Fruit fly (Drosophila melanogaster) Kc167 (cell line): ENCODE measurements around the gene spn-D.

Experiments used
- Myc ChIP-seq: fragments of >200 bp; optimal IDR thresholded peaks from 2 replicates; lab custom pipeline; 2017; ENCODE audit warnings: missing external identifiers
- Sin3A ChIP-seq: fragments of >200 bp; optimal IDR thresholded peaks from 2 replicates; lab custom pipeline; 2018; ENCODE audit warnings: missing external identifiers
- h ChIP-seq: fragments of >200 bp; optimal IDR thresholded peaks from 3 replicates; lab custom pipeline; 2018; ENCODE audit warnings: missing external identifiers
- insv ChIP-seq: fragments of >200 bp; optimal IDR thresholded peaks from 3 replicates; lab custom pipeline; 2018; ENCODE audit warnings: missing external identifiers
- psq ChIP-seq: fragments of >200 bp; optimal IDR thresholded peaks from 2 replicates; lab custom pipeline; 2017; ENCODE audit warnings: missing external identifiers
- ttk ChIP-seq: sonication (Bioruptor generic); optimal IDR thresholded peaks from 2 replicates; lab custom pipeline; 2017; ENCODE audit warnings: missing external identifiers

Gene spn-D

dm6 chr3R:27165416-27165982 is at the start of gene spn-D, which contains the start of gene CG34293:
TSS of gene spn-D (plus strand) at chr3R:27165716.
TSS of gene CG34293 (minus strand) at chr3R:27165575.
- TF ChIP-seq Myc: no peak
- no peak for TF ChIP-seq h (lab: Kevin White, UChicago)
- TF ChIP-seq Sin3A (lab: Kevin White, UChicago): no peak
- TF ChIP-seq psq (lab: Kevin White, UChicago): no peak
- TF ChIP-seq ttk (lab: Kevin White, UChicago): no peak
- no peak for TF ChIP-seq insv (lab: Kevin White, UChicago)

DNA sequence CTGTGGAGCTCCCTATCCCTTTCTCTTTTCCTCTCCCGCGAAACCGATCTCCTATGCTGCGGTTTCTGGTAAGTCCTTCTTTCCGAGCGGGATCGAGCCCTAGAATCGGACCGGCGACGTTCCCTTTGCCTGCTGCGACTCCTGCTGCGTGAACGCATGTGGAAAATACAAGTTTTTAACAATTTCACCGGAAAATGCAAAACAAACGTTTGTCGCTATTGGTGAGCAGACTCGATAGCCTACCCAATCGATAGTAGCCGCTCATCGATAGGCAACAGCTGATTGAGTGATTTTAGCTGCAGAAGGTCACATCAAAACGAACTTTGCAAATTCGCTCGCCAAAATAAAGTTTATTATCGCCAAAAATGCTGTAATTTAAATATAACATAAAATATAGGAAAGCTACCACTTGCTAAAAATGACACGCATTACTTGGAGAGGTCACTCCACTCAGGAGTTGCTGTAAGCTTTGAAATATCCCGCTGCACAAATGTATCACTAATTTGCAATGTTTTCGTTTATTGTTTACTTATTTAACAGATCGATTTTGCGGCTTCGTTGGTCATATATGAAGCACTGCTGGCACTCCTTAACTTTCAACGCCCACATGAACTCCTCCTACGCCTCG is 48.9 kb upstream of the spn-D start, which contains the start of the genes CG6066 and CG5880:
CG6066 (minus strand) TSS at position 243 of the 628 bp plus-strand sequence.
CG5880 (plus strand) TSS at position 281 of the 628 bp plus-strand sequence.
- TF ChIP-seq insv (lab: Kevin White, UChicago) (no peak), ttk (lab: Kevin White, UChicago) (no peak), Myc (no peak), psq (lab: Kevin White, UChicago) (no peak), Sin3A (lab: Kevin White, UChicago) (no peak), h (lab: Kevin White, UChicago) (no peak)

- TF ChIP-seq h (lab: Kevin White, UChicago): no peak
- TF ChIP-seq Myc: no peak
- no peak for TF ChIP-seq Sin3A (lab: Kevin White, UChicago)
- TF ChIP-seq insv (lab: Kevin White, UChicago): no peak
- TF ChIP-seq ttk (lab: Kevin White, UChicago): no peak
- TF ChIP-seq psq (lab: Kevin White, UChicago): no peak
Measured at dm6 chr3R:27118346-27118745, 47.2 kb upstream of the spn-D start, which contains the start of gene CG5882. TSS of gene CG5882 (plus strand) at chr3R:27118646.

dm6 chr3R:27124588-27124987 is 40.9 kb upstream of the spn-D start, which contains the start of gene CG6059:
TSS of gene CG6059 (minus strand) at chr3R:27124688.
- TF ChIP-seq h (lab: Kevin White, UChicago): no peak
- no peak for TF ChIP-seq Myc
- TF ChIP-seq insv (lab: Kevin White, UChicago): no peak
- no peak for TF ChIP-seq psq (lab: Kevin White, UChicago)

DNA sequence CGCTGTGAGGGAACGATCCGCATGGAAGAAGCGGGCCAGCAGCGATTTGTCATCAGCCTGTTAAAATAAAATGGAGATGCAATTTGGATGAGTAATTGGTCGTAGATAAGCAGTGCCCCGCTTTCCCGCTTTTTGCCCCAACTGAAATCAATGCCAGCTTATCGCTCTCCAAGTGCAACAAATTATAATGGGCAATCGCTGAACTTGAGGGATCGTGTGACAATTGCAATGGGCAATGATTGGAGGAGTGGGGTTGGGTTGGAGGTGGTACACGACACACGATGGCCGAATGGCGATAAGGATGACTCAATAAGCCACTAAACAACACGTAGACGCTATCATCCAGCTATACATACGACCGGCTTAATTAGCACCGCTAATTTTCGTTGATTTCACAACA is 36.8 kb upstream of the spn-D start:
- TF ChIP-seq psq (lab: Kevin White, UChicago): no peak
- TF ChIP-seq Myc: no peak
- no peak for TF ChIP-seq insv (lab: Kevin White, UChicago)

- no peak for TF ChIP-seq ttk (lab: Kevin White, UChicago)
- TF ChIP-seq psq (lab: Kevin White, UChicago): no peak
- no peak for TF ChIP-seq Sin3A (lab: Kevin White, UChicago)
- no peak for TF ChIP-seq h (lab: Kevin White, UChicago)
- no peak for TF ChIP-seq insv (lab: Kevin White, UChicago)
- no peak for TF ChIP-seq Myc
Measured at dm6 chr3R:27129580-27130385, 35.7 kb upstream of the spn-D start.

- TF ChIP-seq Myc (no peak), Sin3A (lab: Kevin White, UChicago) (no peak), insv (lab: Kevin White, UChicago) (no peak), psq (lab: Kevin White, UChicago) (no peak), ttk (lab: Kevin White, UChicago) (no peak), h (lab: Kevin White, UChicago) (no peak)
Measured at dm6 chr3R:27130551-27131161, 34.9 kb upstream of the spn-D start.

DNA sequence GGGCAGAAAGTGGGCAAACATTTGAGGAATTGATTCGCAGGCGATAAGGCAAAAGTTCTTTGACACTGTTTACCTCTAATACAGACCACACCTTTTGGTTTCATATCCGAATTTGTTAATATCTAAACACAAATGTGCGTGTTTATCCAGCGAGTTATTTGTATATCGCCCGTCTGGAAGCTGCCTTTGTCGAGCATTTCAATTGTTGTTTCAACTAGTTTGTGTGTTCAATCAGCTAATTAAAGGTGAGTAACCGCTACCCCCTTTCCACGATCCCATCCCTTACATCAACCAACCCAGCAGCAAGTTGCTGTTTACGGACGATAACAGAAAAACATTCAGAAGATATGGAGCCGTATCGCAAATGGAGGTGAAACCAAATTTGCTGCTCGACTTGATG is 34.1 kb upstream of the spn-D start:
- TF ChIP-seq Myc (no peak), insv (lab: Kevin White, UChicago) (no peak), ttk (lab: Kevin White, UChicago) (no peak), h (lab: Kevin White, UChicago) (no peak), Sin3A (lab: Kevin White, UChicago) (no peak), psq (lab: Kevin White, UChicago) (no peak)

- TF ChIP-seq Myc (no peak), h (lab: Kevin White, UChicago) (no peak), ttk (lab: Kevin White, UChicago) (no peak), psq (lab: Kevin White, UChicago) (no peak), Sin3A (lab: Kevin White, UChicago) (no peak), insv (lab: Kevin White, UChicago) (no peak)
Measured at dm6 chr3R:27133992-27134391, 31.5 kb upstream of the spn-D start.

DNA sequence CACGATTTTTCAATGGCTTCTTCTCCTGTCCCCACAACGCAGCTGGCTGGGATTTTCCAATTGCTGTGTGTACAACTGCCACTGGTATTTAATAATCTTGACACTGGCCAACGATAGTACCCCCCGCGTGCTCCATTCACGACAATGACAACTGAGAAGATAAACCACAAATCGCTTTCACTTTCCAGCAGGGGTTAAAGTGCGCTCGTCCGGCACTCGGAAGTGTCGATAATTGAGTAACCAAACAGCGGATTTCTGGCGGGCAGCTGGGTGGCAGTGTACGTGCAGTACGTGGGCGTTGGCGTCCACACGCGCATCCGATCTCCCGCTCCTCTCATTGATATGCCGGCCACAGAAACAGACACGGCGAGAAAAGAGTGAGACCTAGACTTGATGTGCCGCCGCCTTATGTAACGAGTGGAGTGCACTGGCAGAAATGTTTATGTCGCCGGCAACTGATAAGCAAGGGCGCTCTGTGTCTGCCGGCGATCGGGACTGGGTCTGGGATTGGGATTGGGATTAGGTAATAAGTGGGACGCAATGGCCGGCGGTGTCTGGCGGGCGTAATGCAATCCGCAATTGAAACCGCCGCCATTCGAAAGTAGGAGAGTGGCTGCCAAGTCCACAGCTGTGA is 30.7 kb upstream of the spn-D start:
- no peak for TF ChIP-seq psq (lab: Kevin White, UChicago)
- no peak for TF ChIP-seq Myc
- TF ChIP-seq insv (lab: Kevin White, UChicago): no peak
- TF ChIP-seq h (lab: Kevin White, UChicago): no peak
- TF ChIP-seq Sin3A (lab: Kevin White, UChicago): no peak
- no peak for TF ChIP-seq ttk (lab: Kevin White, UChicago)
